Worm (Caenorhabditis elegans): ENCODE measurements around the gene neg-1.

DNA sequence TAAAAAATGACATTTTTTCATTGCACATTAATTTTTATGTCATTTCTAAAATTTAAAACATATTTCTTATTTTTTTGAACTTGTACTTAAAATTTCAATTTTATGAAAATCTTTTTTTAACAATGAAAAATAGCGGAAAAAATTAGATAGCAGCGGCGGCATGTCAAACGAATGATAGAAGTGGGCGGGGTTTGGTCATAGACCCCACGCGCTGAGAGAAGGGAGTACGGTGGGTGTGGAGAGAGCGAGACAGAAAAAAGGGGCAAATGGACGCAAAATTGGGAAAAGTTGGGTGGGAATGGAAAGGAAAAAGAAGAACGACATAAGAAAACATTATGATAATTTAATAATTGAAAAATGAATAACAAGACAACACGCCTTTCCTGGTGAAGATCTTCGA is 13.2 kb upstream of the neg-1 start:
- no peak for TF ChIP-seq ceh-13 (GFP tag; optimal IDR thresholded peaks at IDR 0.05)
- TF ChIP-seq tbx-37 (GFP tag; conservative IDR thresholded peaks at IDR 0.05): no peak
- no peak for TF ChIP-seq pes-1 (GFP tag; IDR thresholded peaks at IDR 0.05)
- TF ChIP-seq flt-1 (GFP tag; IDR thresholded peaks at IDR 0.05): no peak
- no peak for TF ChIP-seq ama-1 (optimal IDR thresholded peaks at IDR 0.05)
- TF ChIP-seq sea-1 (GFP tag; conservative IDR thresholded peaks at IDR 0.05): no peak
- no peak for TF ChIP-seq tra-4 (tag; optimal IDR thresholded peaks at IDR 0.05)
- TF ChIP-seq hmg-4 (GFP tag; optimal IDR thresholded peaks at IDR 0.05): no peak

Data from whole organism, early embryonic.